Fruit fly (Drosophila melanogaster) whole organism, pupa: ENCODE data around the gene CG3198.

Experiments
- CG10348 ChIP-seq: fragments of 200-800 bp; sonication (Bioruptor generic); IDR thresholded peaks from 2 replicates; pipeline ENCODE4 v1.3.6; 2022; ENCODE audit warnings: missing biosample characterization, missing genetic modification characterization
- CG14655 ChIP-seq: fragments of 200-800 bp; sonication (Bioruptor generic); optimal IDR thresholded peaks from 3 replicates; lab custom pipeline; 2017; ENCODE audit warnings: mild to moderate bottlenecking, missing biosample characterization, missing genetic modification reagents, missing genetic modification characterization
- CG17806 ChIP-seq: fragments of 200-800 bp; sonication (Bioruptor generic); optimal IDR thresholded peaks from 2 replicates; lab custom pipeline; 2018; ENCODE audit warnings: missing biosample characterization, mild to moderate bottlenecking, missing genetic modification characterization, moderate library complexity
- CG8159 ChIP-seq: fragments of 200-800 bp; sonication (Bioruptor generic); optimal IDR thresholded peaks from 3 replicates; lab custom pipeline; 2018; ENCODE audit warnings: missing biosample characterization, mild to moderate bottlenecking, missing genetic modification characterization, moderate library complexity

DNA sequence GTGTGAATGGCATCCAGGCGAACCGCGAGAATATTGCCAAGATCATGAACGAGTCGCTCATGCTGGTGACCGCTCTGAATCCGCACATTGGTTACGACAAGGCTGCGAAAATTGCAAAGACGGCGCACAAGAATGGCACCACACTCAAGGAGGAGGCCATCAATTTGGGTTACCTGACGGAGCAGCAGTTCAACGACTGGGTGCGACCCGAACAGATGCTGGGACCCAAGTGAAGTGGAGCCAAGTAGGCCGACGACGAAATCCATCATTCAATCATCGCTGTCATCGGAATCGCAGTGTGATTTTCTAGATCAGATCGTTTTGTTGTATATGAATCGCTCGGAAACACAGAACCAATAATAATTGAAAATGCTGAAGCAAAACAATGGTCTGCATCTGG, 7.7 kb upstream of the CG3198 start, which contains the start of gene Fum2:
- TF ChIP-seq CG8159 (no peak), CG17806 (tag; lab: Kevin White, UChicago) (no peak), CG10348 (no peak), CG14655 (GFP tag; lab: Kevin White, UChicago) (no peak)
